Worm (Caenorhabditis elegans) whole organism, young adult: ENCODE measurements around the gene C08D8.1.

Experiments used
- B0019.2 ChIP-seq: fragments of 200-800 bp; sonication (Bioruptor generic); conservative IDR thresholded peaks from 2 replicates; pipeline ENCODE4 v1.3.6; 2022; ENCODE audit warnings: missing genetic modification reagents, missing genetic modification characterization, missing compliant biosample characterization
- B0261.1 ChIP-seq: sonication (generic microtip); optimal IDR thresholded peaks from 2 replicates; lab custom pipeline; 2016; ENCODE audit warnings: mild to moderate bottlenecking, missing genetic modification characterization, moderate library complexity, missing compliant biosample characterization
- C06A6.2 ChIP-seq: fragments of 200-800 bp; sonication (Bioruptor generic); conservative IDR thresholded peaks from 2 replicates; pipeline ENCODE4 v1.3.6; 2022; ENCODE audit warnings: missing genetic modification characterization, missing compliant biosample characterization
- D2030.7 ChIP-seq: fragments of 200-800 bp; sonication (Bioruptor generic); IDR thresholded peaks from 2 replicates; pipeline ENCODE4 v1.3.6; 2022; ENCODE audit warnings: missing genetic modification reagents, missing genetic modification characterization, missing compliant biosample characterization
- F22D6.2 ChIP-seq: sonication (generic microtip); optimal IDR thresholded peaks from 2 replicates; lab custom pipeline; 2016; ENCODE audit warnings: mild to moderate bottlenecking, missing genetic modification characterization, missing compliant biosample characterization
- F23B12.7 ChIP-seq: sonication (generic microtip); optimal IDR thresholded peaks from 2 replicates; lab custom pipeline; 2017; ENCODE audit warnings: missing genetic modification characterization, mild to moderate bottlenecking, missing compliant biosample characterization, antibody characterized with exemption, moderate library complexity; ENCODE audit not compliant: insufficient read depth
- F39B2.1 ChIP-seq: fragments of 200-800 bp; sonication (Bioruptor generic); IDR thresholded peaks from 2 replicates; pipeline ENCODE4 v1.3.6; 2022; ENCODE audit warnings: missing genetic modification reagents, missing genetic modification characterization, missing compliant biosample characterization
- F52B5.7 ChIP-seq: sonication (generic microtip); optimal IDR thresholded peaks from 2 replicates; lab custom pipeline; 2016; ENCODE audit warnings: mild to moderate bottlenecking, missing genetic modification characterization, missing compliant biosample characterization
- F55B11.4 ChIP-seq: sonication (generic microtip); optimal IDR thresholded peaks from 2 replicates; lab custom pipeline; 2016; ENCODE audit warnings: missing compliant biosample characterization, missing genetic modification characterization, borderline replicate concordance; ENCODE audit not compliant: insufficient read depth
- K11D2.4 ChIP-seq: fragments of 200-800 bp; sonication (Bioruptor generic); IDR thresholded peaks from 2 replicates; pipeline ENCODE4 v1.3.6; 2022; ENCODE audit warnings: missing genetic modification reagents, missing genetic modification characterization, missing compliant biosample characterization
- ZK185.1 ChIP-seq: sonication (generic microtip); optimal IDR thresholded peaks from 2 replicates; lab custom pipeline; 2016; ENCODE audit warnings: mild to moderate bottlenecking, missing genetic modification characterization, missing compliant biosample characterization; ENCODE audit not compliant: poor library complexity, severe bottlenecking
- aptf-3 ChIP-seq: fragments of 200-800 bp; sonication (Bioruptor generic); IDR thresholded peaks from 2 replicates; pipeline ENCODE4 v1.3.6; 2022; ENCODE audit warnings: missing genetic modification characterization, missing compliant biosample characterization
- atf-7 ChIP-seq: sonication (generic microtip); optimal IDR thresholded peaks from 2 replicates; lab custom pipeline; 2017; ENCODE audit warnings: mild to moderate bottlenecking, missing genetic modification characterization, missing compliant biosample characterization
- attf-5 ChIP-seq: fragments of 200-800 bp; sonication (Bioruptor generic); optimal IDR thresholded peaks from 2 replicates; lab custom pipeline; 2018; ENCODE audit warnings: mild to moderate bottlenecking, missing genetic modification characterization, missing compliant biosample characterization
- attf-6 ChIP-seq: fragments of 200-800 bp; sonication (Bioruptor generic); IDR thresholded peaks from 2 replicates; pipeline ENCODE4 v1.3.6; 2022; ENCODE audit warnings: missing genetic modification reagents, missing genetic modification characterization, missing compliant biosample characterization
- ceh-58 ChIP-seq: fragments of 200-800 bp; sonication (Bioruptor generic); IDR thresholded peaks from 2 replicates; pipeline ENCODE4 v1.3.6; 2022; ENCODE audit warnings: missing genetic modification characterization, missing compliant biosample characterization
- ceh-91 ChIP-seq: fragments of 200-800 bp; sonication (Bioruptor generic); IDR thresholded peaks from 2 replicates; pipeline ENCODE4 v1.3.6; 2022; ENCODE audit warnings: missing genetic modification reagents, missing genetic modification characterization, missing compliant biosample characterization
- efl-1 ChIP-seq: fragments of 150-350 bp; optimal IDR thresholded peaks from 2 replicates; lab custom pipeline; 2014; ENCODE audit warnings: missing biosample characterization, missing genetic modification reagents, missing genetic modification characterization
- egl-18 ChIP-seq: fragments of 200-800 bp; sonication (Bioruptor generic); IDR thresholded peaks from 2 replicates; pipeline ENCODE4 v1.3.6; 2022; ENCODE audit warnings: missing genetic modification reagents, missing genetic modification characterization, missing compliant biosample characterization
- egl-44 ChIP-seq: fragments of 200-800 bp; sonication (Bioruptor generic); IDR thresholded peaks from 2 replicates; pipeline ENCODE4 v1.3.6; 2022; ENCODE audit warnings: missing genetic modification reagents, missing genetic modification characterization, missing compliant biosample characterization
- egrh-3 ChIP-seq: fragments of 200-800 bp; sonication (Bioruptor generic); IDR thresholded peaks from 2 replicates; pipeline ENCODE4 v1.3.6; 2022; ENCODE audit warnings: missing genetic modification reagents, missing genetic modification characterization, missing compliant biosample characterization
- ets-4 ChIP-seq: fragments of 200-800 bp; sonication (Bioruptor generic); optimal IDR thresholded peaks from 2 replicates; lab custom pipeline; 2018; ENCODE audit warnings: mild to moderate bottlenecking, missing genetic modification characterization, missing compliant biosample characterization
- him-1 ChIP-seq: sonication (generic microtip); optimal IDR thresholded peaks from 2 replicates; lab custom pipeline; 2016; ENCODE audit warnings: missing genotype, missing genetic modification reagents, missing genetic modification characterization, missing compliant biosample characterization
- let-526 ChIP-seq: fragments of 200-800 bp; sonication (Bioruptor generic); IDR thresholded peaks from 2 replicates; pipeline ENCODE4 v1.3.6; 2022; ENCODE audit warnings: missing genetic modification reagents, missing genetic modification characterization, missing compliant biosample characterization
- lin-26 ChIP-seq: fragments of 200-800 bp; sonication (Bioruptor generic); IDR thresholded peaks from 2 replicates; pipeline ENCODE4 v1.3.6; 2022; ENCODE audit warnings: missing genetic modification reagents, missing genetic modification characterization, missing compliant biosample characterization
- lin-40 ChIP-seq: sonication (generic microtip); optimal IDR thresholded peaks from 2 replicates; lab custom pipeline; 2016; ENCODE audit warnings: missing genetic modification characterization, mild to moderate bottlenecking, missing compliant biosample characterization, missing genotype, missing genetic modification reagents
- lin-54 ChIP-seq: fragments of 200-800 bp; sonication (Bioruptor generic); optimal IDR thresholded peaks from 2 replicates; lab custom pipeline; 2018; ENCODE audit warnings: mild to moderate bottlenecking, missing genetic modification characterization, missing compliant biosample characterization
- lsl-1 ChIP-seq: fragments of 200-800 bp; sonication (Bioruptor generic); optimal IDR thresholded peaks from 2 replicates; lab custom pipeline; 2018; ENCODE audit warnings: mild to moderate bottlenecking, missing genetic modification characterization, moderate library complexity, missing compliant biosample characterization
- madf-10 ChIP-seq: sonication (generic microtip); optimal IDR thresholded peaks from 2 replicates; lab custom pipeline; 2016; ENCODE audit warnings: mild to moderate bottlenecking, missing genetic modification characterization, missing compliant biosample characterization
- madf-6 ChIP-seq: fragments of 200-800 bp; sonication (Bioruptor generic); IDR thresholded peaks from 2 replicates; pipeline ENCODE4 v1.3.6; 2022; ENCODE audit warnings: missing genetic modification reagents, missing genetic modification characterization, missing compliant biosample characterization
- nfya-1 ChIP-seq: sonication (generic microtip); optimal IDR thresholded peaks from 2 replicates; lab custom pipeline; 2017; ENCODE audit warnings: antibody characterized with exemption, missing compliant biosample characterization, missing genetic modification characterization, borderline replicate concordance; ENCODE audit not compliant: insufficient read depth
- nfya-2 ChIP-seq: fragments of 200-800 bp; sonication (Bioruptor generic); IDR thresholded peaks from 2 replicates; pipeline ENCODE4 v1.3.6; 2022; ENCODE audit warnings: missing genetic modification reagents, missing genetic modification characterization, missing compliant biosample characterization
- nfyb-1 ChIP-seq: fragments of 200-800 bp; sonication (Bioruptor generic); IDR thresholded peaks from 2 replicates; pipeline ENCODE4 v1.3.6; 2022; ENCODE audit warnings: missing genetic modification reagents, missing genetic modification characterization, missing compliant biosample characterization
- nhr-27 ChIP-seq: fragments of 200-800 bp; sonication (Bioruptor generic); optimal IDR thresholded peaks from 2 replicates; lab custom pipeline; 2018; ENCODE audit warnings: mild to moderate bottlenecking, missing genetic modification characterization, moderate library complexity, missing compliant biosample characterization
- nhr-90 ChIP-seq: sonication (generic microtip); optimal IDR thresholded peaks from 2 replicates; lab custom pipeline; 2016; ENCODE audit warnings: missing genotype, mild to moderate bottlenecking, missing genetic modification characterization, missing compliant biosample characterization
- rcor-1 ChIP-seq: fragments of 200-800 bp; sonication (Bioruptor generic); IDR thresholded peaks from 2 replicates; pipeline ENCODE4 v1.3.6; 2022; ENCODE audit warnings: missing genetic modification reagents, missing genetic modification characterization, missing compliant biosample characterization
- snpc-1.3 ChIP-seq: sonication (generic microtip); optimal IDR thresholded peaks from 2 replicates; lab custom pipeline; 2017; ENCODE audit warnings: missing genetic modification characterization, mild to moderate bottlenecking, missing compliant biosample characterization, antibody characterized with exemption, moderate library complexity, missing genotype, missing genetic modification reagents; ENCODE audit not compliant: insufficient read depth
- snpc-4 ChIP-seq, 5 experiments: fragments of 150-350 bp in 1 of 5; sonication (generic microtip) in 4 of 5; optimal IDR thresholded peaks; 2 replicates each; lab custom pipeline; 2014 to 2018; ENCODE audit warnings: missing genetic modification characterization in 5 of 5, missing biosample characterization in 3 of 5, antibody characterized with exemption in 2 of 5, mild to moderate bottlenecking in 2 of 5, missing compliant biosample characterization in 2 of 5, missing genotype in 2 of 5, moderate library complexity in 2 of 5, missing genetic modification reagents in 1 of 5
- tbx-9 ChIP-seq: sonication (generic microtip); optimal IDR thresholded peaks from 2 replicates; lab custom pipeline; 2016; ENCODE audit warnings: borderline replicate concordance, missing genetic modification characterization, inconsistent platforms, missing compliant biosample characterization
- xnd-1 ChIP-seq: sonication (generic microtip); optimal IDR thresholded peaks from 2 replicates; lab custom pipeline; 2016; ENCODE audit warnings: missing genotype, missing genetic modification reagents, missing genetic modification characterization, missing compliant biosample characterization
- zim-3 ChIP-seq: sonication (generic microtip); optimal IDR thresholded peaks from 2 replicates; lab custom pipeline; 2017; ENCODE audit warnings: mild to moderate bottlenecking, missing genetic modification characterization, moderate library complexity, missing compliant biosample characterization
- ztf-25 ChIP-seq: fragments of 200-800 bp; sonication (Bioruptor generic); IDR thresholded peaks from 2 replicates; pipeline ENCODE4 v1.3.6; 2022; ENCODE audit warnings: missing genetic modification reagents, missing genetic modification characterization, missing compliant biosample characterization
- ztf-6 ChIP-seq: fragments of 200-800 bp; sonication (Bioruptor generic); IDR thresholded peaks from 2 replicates; pipeline ENCODE4 v1.3.6; 2022; ENCODE audit warnings: missing genetic modification reagents, missing genetic modification characterization, missing compliant biosample characterization

C08D8.1 gene

ce11 chrV:8349950-8350349, 4.4 kb downstream of the C08D8.1 start:
- TF ChIP-seq nfya-2 (GFP tag; lab: Robert Waterston, UW) (no peak), lin-26 (no peak), attf-5 (GFP tag; lab: Kevin White, UChicago) (no peak), egl-18 (GFP tag; lab: Robert Waterston, UW) (no peak)

ce11 chrV:8351371-8351770, 5.8 kb downstream of the C08D8.1 start, which contains the start of gene srsx-22:
TSS of gene srsx-22 (plus strand) at chrV:8351671.
- TF ChIP-seq let-526 = no peak
- TF ChIP-seq ceh-91 (GFP tag; lab: Robert Waterston, UW) = no peak
- TF ChIP-seq snpc-4 (GFP tag; optimal IDR thresholded peaks at IDR 0.05; lab: Kevin White, UChicago) = no peak
- TF ChIP-seq snpc-4 (tag; optimal IDR thresholded peaks at IDR 0.05; lab: Kevin White, UChicago) = no peak
- no peak for TF ChIP-seq aptf-3
- no peak for TF ChIP-seq attf-6
- no peak for TF ChIP-seq him-1 (tag; lab: Kevin White, UChicago)
- TF ChIP-seq ztf-6 = no peak
- TF ChIP-seq egrh-3 (GFP tag; lab: Robert Waterston, UW) = no peak
- no peak for TF ChIP-seq C06A6.2
- TF ChIP-seq, all 124 proteins: peak for 0

- no peak for TF ChIP-seq madf-10 (tag; lab: Kevin White, UChicago)
- TF ChIP-seq tbx-9 (tag; lab: Kevin White, UChicago) = no peak
- TF ChIP-seq ets-4 (GFP tag; lab: Kevin White, UChicago) = no peak
- TF ChIP-seq ZK185.1 = no peak
- peak; percentile 93 for TF ChIP-seq lsl-1 (GFP tag; lab: Kevin White, UChicago)
- TF ChIP-seq nhr-90 = no peak
- TF ChIP-seq xnd-1 (tag; lab: Kevin White, UChicago) = peak; percentile 81
- TF ChIP-seq F22D6.2 (tag; lab: Kevin White, UChicago) = no peak
- no peak for TF ChIP-seq ceh-58
- peak; percentile 29; the same call in 1 of the 2 replicates for TF ChIP-seq D2030.7
- no peak for TF ChIP-seq egl-44 (GFP tag; lab: Robert Waterston, UW)
- no peak; the same call in 1 of the 2 replicates for TF ChIP-seq B0019.2 (GFP tag; lab: Robert Waterston, UW)
- TF ChIP-seq lin-40 (tag; lab: Kevin White, UChicago) = no peak
- no peak for TF ChIP-seq C06A6.2
- no peak for TF ChIP-seq F52B5.7 (tag; lab: Kevin White, UChicago)
- TF ChIP-seq nfya-1 (tag; lab: Kevin White, UChicago) = no peak
- TF ChIP-seq lin-54 (GFP tag; lab: Kevin White, UChicago) = no peak
- no peak for TF ChIP-seq K11D2.4 (GFP tag; lab: Robert Waterston, UW)
- TF ChIP-seq B0261.1 (tag; lab: Kevin White, UChicago) = no peak
- TF ChIP-seq snpc-1.3 (tag; lab: Kevin White, UChicago) = peak; percentile 4
- no peak for TF ChIP-seq attf-5 (GFP tag; lab: Kevin White, UChicago)
- peak; percentile 75 for TF ChIP-seq efl-1
- TF ChIP-seq nfya-2 (GFP tag; lab: Robert Waterston, UW) = no peak
- no peak for TF ChIP-seq rcor-1 (GFP tag; lab: Robert Waterston, UW)
- TF ChIP-seq F55B11.4 = no peak
- no peak for TF ChIP-seq nhr-27 (tag; lab: Kevin White, UChicago)
- no peak for TF ChIP-seq ztf-25 (GFP tag; lab: Robert Waterston, UW)
- TF ChIP-seq atf-7 = no peak
- TF ChIP-seq zim-3 (tag; lab: Kevin White, UChicago) = no peak
- TF ChIP-seq nfyb-1 = no peak
- TF ChIP-seq F23B12.7 (tag; lab: Kevin White, UChicago) = no peak
- TF ChIP-seq F39B2.1 = no peak
- peak; percentile 79 for TF ChIP-seq madf-6
Measured at ce11 chrV:8355435-8356212, 10.1 kb downstream of the C08D8.1 start, which contains the start of gene mom-2. TSS of gene mom-2 (plus strand) at chrV:8355988.
